Fruit fly (Drosophila melanogaster): Measurements from ENCODE around the gene CG17672.

dm6 chr3L:13027333-13027732 lies 1.4 kb upstream of the CG17672 start:
- TF ChIP-seq Eip93F (GFP tag; optimal IDR thresholded peaks at IDR 0.05) (no peak), CG8119 (GFP tag; IDR thresholded peaks at IDR 0.05) (no peak)
